Fruit fly (Drosophila melanogaster): ENCODE data around the gene CG1265.

DNA sequence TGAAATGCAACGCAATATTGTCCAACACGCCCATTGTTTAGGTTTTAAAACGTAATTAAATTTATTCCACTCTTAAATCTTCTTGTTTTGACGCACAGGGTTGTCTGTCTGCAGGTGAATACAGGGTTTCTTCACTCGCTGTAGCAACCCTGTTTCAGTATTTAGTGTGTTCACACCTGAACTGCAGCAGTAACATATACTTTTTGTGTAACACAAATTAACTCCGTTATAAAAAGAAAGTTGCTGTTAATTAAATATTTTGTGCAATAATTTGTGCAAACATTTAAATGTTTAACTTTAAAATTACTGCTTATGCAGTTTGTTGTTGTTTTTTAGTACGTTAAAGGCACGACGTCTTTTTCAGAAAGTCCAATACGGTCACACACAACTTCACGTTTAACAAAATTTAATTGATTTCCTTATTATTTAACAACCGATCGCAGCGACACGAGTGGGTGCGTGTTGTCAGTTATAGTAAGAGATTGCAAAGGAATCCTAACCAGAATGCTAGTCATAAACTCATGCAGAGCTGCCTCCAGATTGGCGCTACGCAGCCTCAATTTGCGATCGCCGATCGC, 37.6 kb downstream of the CG1265 start, which contains the start of the genes CG15012 and Fdx2:
- TF ChIP-seq Sox102F (GFP tag; optimal IDR thresholded peaks at IDR 0.05), result no peak
- no peak for TF ChIP-seq lbe (GFP tag; optimal IDR thresholded peaks at IDR 0.05)
- peak; percentile 10 for TF ChIP-seq CG12104 (GFP tag; optimal IDR thresholded peaks at IDR 0.05)
- no peak for TF ChIP-seq vfl (GFP tag; optimal IDR thresholded peaks at IDR 0.05)
- peak in 1 of 2 experiments; percentile 29 for TF ChIP-seq crp (GFP tag; optimal IDR thresholded peaks at IDR 0.05)
- no peak for TF ChIP-seq az2 (GFP tag; optimal IDR thresholded peaks at IDR 0.05)
- TF ChIP-seq Blimp-1 (GFP tag; optimal IDR thresholded peaks at IDR 0.05), result peak; percentile 22
- TF ChIP-seq Xbp1 (GFP tag; optimal IDR thresholded peaks at IDR 0.05), result peak; percentile 42
- TF ChIP-seq BEAF-32 (GFP tag; optimal IDR thresholded peaks at IDR 0.05), result peak; percentile 46
- no peak for TF ChIP-seq insv (GFP tag; optimal IDR thresholded peaks at IDR 0.05)
- TF ChIP-seq Fer1 (GFP tag; optimal IDR thresholded peaks at IDR 0.05), result no peak
- peak; percentile 87 for TF ChIP-seq CG9797 (GFP tag; optimal IDR thresholded peaks at IDR 0.05)
